Worm (Caenorhabditis elegans) whole organism, dauer: ENCODE results near the gene Y62H9A.5.

Experiments
- unc-62 ChIP-seq: sonication (generic microtip); optimal IDR thresholded peaks from 2 replicates; lab custom pipeline; 2017; ENCODE audit warnings: missing biosample characterization, missing genetic modification reagents, missing genetic modification characterization

The Y62H9A.5 gene

DNA sequence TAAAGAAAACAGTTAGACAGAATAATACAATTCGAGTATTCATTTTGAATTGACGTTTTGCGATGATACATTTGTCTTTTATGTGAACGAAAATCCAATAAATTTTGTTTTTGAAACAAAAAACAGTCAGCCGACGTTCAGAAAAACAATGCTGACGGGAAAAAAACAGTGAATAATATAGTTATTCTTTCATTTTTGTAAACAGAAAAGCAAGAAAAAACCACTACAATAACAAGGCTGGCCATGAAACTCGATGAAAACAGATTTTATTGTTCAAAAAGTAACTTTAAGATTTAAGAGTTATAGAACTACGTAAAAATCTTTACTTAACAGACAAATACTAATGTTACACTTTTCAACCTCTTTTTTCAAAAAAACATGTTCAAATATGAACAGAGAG is 32.6 kb downstream of the Y62H9A.5 start, which contains the start of gene F54F7.3:
F54F7.3 (minus strand) TSS at position 101 of the 400 bp plus-strand sequence.
- no peak for TF ChIP-seq unc-62 (GFP tag; lab: Kevin White, UChicago)

DNA sequence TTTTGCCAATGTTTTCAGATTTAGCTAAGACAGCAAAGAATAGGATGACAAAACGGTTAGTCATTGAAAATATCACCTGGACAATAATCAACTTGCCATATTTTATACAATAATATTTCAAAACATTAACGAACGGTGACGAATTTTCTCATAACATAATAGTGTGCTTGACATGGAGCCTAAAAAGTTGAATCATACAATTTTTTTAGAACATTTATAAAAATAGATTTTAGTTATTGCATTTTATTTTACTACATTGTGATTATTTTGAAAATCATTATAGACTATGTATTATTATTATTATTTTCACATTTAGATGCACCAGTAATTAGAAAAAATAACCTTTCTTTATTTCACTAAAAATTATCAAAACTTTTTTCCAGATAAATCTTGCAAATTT is 34.1 kb downstream of the Y62H9A.5 start, which contains the start of gene F54F7.9:
F54F7.9 (minus strand) TSS at position 101 of the 400 bp plus-strand sequence.
- TF ChIP-seq unc-62 (GFP tag; lab: Kevin White, UChicago) = no peak

DNA sequence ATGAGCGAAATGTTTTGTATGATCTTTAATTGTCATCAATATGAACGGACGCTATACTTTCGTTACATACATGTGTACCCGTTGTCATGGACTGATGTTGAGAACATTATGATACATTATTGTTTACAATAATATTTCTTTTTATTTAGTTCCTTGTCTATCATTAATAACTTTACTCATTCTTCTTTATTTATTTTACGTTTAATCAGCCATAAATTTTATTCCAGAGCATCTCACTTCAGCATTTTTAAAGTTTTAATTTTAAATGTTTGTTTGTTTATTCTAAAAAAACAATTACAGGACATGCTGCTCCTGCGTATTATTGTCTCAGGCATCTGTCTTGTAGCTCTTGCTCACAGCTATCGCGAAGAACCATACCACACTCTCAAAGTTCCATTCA is 39.3 kb downstream of the Y62H9A.5 start, which contains the start of gene F54F7.2:
F54F7.2 (plus strand) TSS at position 301 of the 400 bp plus-strand sequence.
- no peak for TF ChIP-seq unc-62 (GFP tag; lab: Kevin White, UChicago)

DNA sequence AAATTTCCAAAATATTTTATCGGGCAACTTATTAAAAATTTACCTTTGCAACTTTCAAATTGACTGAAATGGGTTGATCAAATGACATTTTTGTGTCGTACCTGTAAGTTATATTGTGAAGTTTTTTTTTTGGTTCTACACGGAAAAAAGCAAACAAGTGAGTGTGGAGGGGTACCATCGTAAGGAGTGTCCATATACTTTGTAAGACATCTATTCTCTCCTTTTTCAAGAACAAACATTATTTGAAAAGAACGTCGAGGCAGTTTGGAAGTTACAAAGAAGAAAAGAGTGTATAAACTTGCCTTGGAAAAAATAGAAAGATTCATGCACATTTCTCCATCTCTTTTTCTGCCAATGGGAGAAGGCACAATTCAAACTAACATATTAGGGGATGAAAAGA is 45.3 kb downstream of the Y62H9A.5 start, which contains the start of gene taf-7.1:
taf-7.1 (minus strand) TSS at position 101 of the 400 bp plus-strand sequence.
- no peak for TF ChIP-seq unc-62 (GFP tag; lab: Kevin White, UChicago)
